Worm (Caenorhabditis elegans) whole organism, L4 larva: ENCODE data around the gene odr-7.

Experiments
- D1046.2 ChIP-seq: fragments of 200-800 bp; sonication (Bioruptor generic); IDR thresholded peaks from 2 replicates; pipeline ENCODE4 v1.3.6; 2022; ENCODE audit warnings: missing genetic modification characterization, missing compliant biosample characterization
- F10B5.3 ChIP-seq: sonication (generic microtip); optimal IDR thresholded peaks from 2 replicates; lab custom pipeline; 2016; ENCODE audit warnings: mild to moderate bottlenecking, missing genetic modification characterization, missing compliant biosample characterization
- F26F4.8 ChIP-seq: fragments of 200-800 bp; sonication (Bioruptor generic); conservative IDR thresholded peaks from 2 replicates; pipeline ENCODE4 v1.3.6; 2022; ENCODE audit warnings: missing genetic modification characterization, missing compliant biosample characterization
- F37D6.2 ChIP-seq: sonication (generic microtip); optimal IDR thresholded peaks from 2 replicates; lab custom pipeline; 2016; ENCODE audit warnings: mild to moderate bottlenecking, missing genetic modification characterization, missing compliant biosample characterization
- F49E8.2 ChIP-seq: sonication (generic microtip); optimal IDR thresholded peaks from 2 replicates; lab custom pipeline; 2016; ENCODE audit warnings: missing compliant biosample characterization, mild to moderate bottlenecking, missing genetic modification characterization, borderline replicate concordance
- Y105C5A.15 ChIP-seq: fragments of 200-800 bp; sonication (Bioruptor generic); IDR thresholded peaks from 2 replicates; pipeline ENCODE4 v1.3.6; 2022; ENCODE audit warnings: missing genetic modification characterization, missing compliant biosample characterization
- Y48G9A.11 ChIP-seq: fragments of 200-800 bp; sonication (Bioruptor generic); IDR thresholded peaks from 2 replicates; pipeline ENCODE4 v1.3.6; 2022; ENCODE audit warnings: missing genetic modification reagents, missing genetic modification characterization, missing compliant biosample characterization
- Y5F2A.4 ChIP-seq: fragments of 200-800 bp; sonication (Bioruptor generic); optimal IDR thresholded peaks from 2 replicates; lab custom pipeline; 2018; ENCODE audit warnings: mild to moderate bottlenecking, missing genetic modification characterization, missing compliant biosample characterization
- Y75B8A.6 ChIP-seq: fragments of 200-800 bp; sonication (Bioruptor generic); IDR thresholded peaks from 2 replicates; pipeline ENCODE4 v1.3.6; 2022; ENCODE audit warnings: missing genetic modification reagents, missing genetic modification characterization, missing compliant biosample characterization
- ZK546.5 ChIP-seq, 2 experiments: sonication (generic microtip); optimal IDR thresholded peaks; 2 replicates each; lab custom pipeline; 2017; ENCODE audit warnings: missing biosample characterization in 2 of 2, missing genetic modification characterization in 2 of 2
- aha-1 ChIP-seq: fragments of 150-350 bp; peaks from one replicate; lab custom pipeline; 2014; ENCODE audit warnings: missing biosample characterization, missing genetic modification characterization
- attf-4 ChIP-seq: sonication (generic microtip); optimal IDR thresholded peaks from 3 replicates; lab custom pipeline; 2017; ENCODE audit warnings: missing biosample characterization, missing genetic modification characterization
- ceh-20 ChIP-seq: fragments of 200-800 bp; sonication (Bioruptor generic); IDR thresholded peaks from 2 replicates; pipeline ENCODE4 v1.3.6; 2022; ENCODE audit warnings: missing genetic modification reagents, missing genetic modification characterization, missing compliant biosample characterization
- ceh-44 ChIP-seq: fragments of 200-800 bp; sonication (Bioruptor generic); IDR thresholded peaks from 2 replicates; pipeline ENCODE4 v1.3.6; 2022; ENCODE audit warnings: missing genetic modification reagents, missing genetic modification characterization, missing compliant biosample characterization
- cey-2 ChIP-seq: sonication (generic microtip); optimal IDR thresholded peaks from 3 replicates; lab custom pipeline; 2017; ENCODE audit warnings: missing genetic modification characterization, mild to moderate bottlenecking, missing compliant biosample characterization, antibody characterized with exemption, borderline replicate concordance; ENCODE audit not compliant: insufficient read depth
- ctbp-1 ChIP-seq: fragments of 200-800 bp; sonication (Bioruptor generic); IDR thresholded peaks from 2 replicates; pipeline ENCODE4 v1.3.6; 2022; ENCODE audit warnings: missing genetic modification reagents, missing genetic modification characterization, missing compliant biosample characterization
- daf-16 ChIP-seq, 3 experiments: sonication (generic microtip); optimal IDR thresholded peaks; 2 replicates each; lab custom pipeline; 2016 to 2017; ENCODE audit warnings: missing genetic modification characterization in 3 of 3, missing genetic modification reagents in 3 of 3, mild to moderate bottlenecking in 2 of 3, missing compliant biosample characterization in 2 of 3, missing biosample characterization in 1 of 3, moderate library complexity in 1 of 3
- daf-19 ChIP-seq: fragments of 200-800 bp; sonication (Bioruptor generic); conservative IDR thresholded peaks from 2 replicates; pipeline ENCODE4 v1.3.6; 2022; ENCODE audit warnings: missing genetic modification characterization, missing compliant biosample characterization
- daf-8 ChIP-seq: fragments of 200-800 bp; sonication (Bioruptor generic); IDR thresholded peaks from 2 replicates; pipeline ENCODE4 v1.3.6; 2022; ENCODE audit warnings: missing genetic modification characterization, missing compliant biosample characterization
- dmd-9 ChIP-seq: fragments of 200-800 bp; sonication (Bioruptor generic); IDR thresholded peaks from 2 replicates; pipeline ENCODE4 v1.3.6; 2022; ENCODE audit warnings: missing genetic modification reagents, missing genetic modification characterization, missing compliant biosample characterization
- dpl-1 ChIP-seq: fragments of 150-350 bp; optimal IDR thresholded peaks from 2 replicates; lab custom pipeline; 2014; ENCODE audit warnings: missing biosample characterization, missing genetic modification reagents, missing genetic modification characterization
- duxl-1 ChIP-seq: sonication (generic microtip); optimal IDR thresholded peaks from 2 replicates; lab custom pipeline; 2016; ENCODE audit warnings: mild to moderate bottlenecking, missing genetic modification characterization, moderate library complexity, missing compliant biosample characterization; ENCODE audit not compliant: poor library complexity
- egl-27 ChIP-seq: sonication (generic microtip); optimal IDR thresholded peaks from 3 replicates; lab custom pipeline; 2017; ENCODE audit warnings: missing biosample characterization, missing genetic modification reagents, missing genetic modification characterization
- egl-43 ChIP-seq: fragments of 200-800 bp; sonication (Bioruptor generic); IDR thresholded peaks from 2 replicates; pipeline ENCODE4 v1.3.6; 2022; ENCODE audit warnings: missing genetic modification reagents, missing genetic modification characterization, missing compliant biosample characterization
- gei-8 ChIP-seq: fragments of 200-800 bp; sonication (Bioruptor generic); optimal IDR thresholded peaks from 2 replicates; lab custom pipeline; 2018; ENCODE audit warnings: mild to moderate bottlenecking, missing genetic modification characterization, missing compliant biosample characterization
- lim-7 ChIP-seq: fragments of 200-800 bp; sonication (Bioruptor generic); IDR thresholded peaks from 2 replicates; pipeline ENCODE4 v1.3.6; 2022; ENCODE audit warnings: missing genetic modification characterization, missing compliant biosample characterization
- lin-1 ChIP-seq: fragments of 200-800 bp; sonication (Bioruptor generic); IDR thresholded peaks from 2 replicates; pipeline ENCODE4 v1.3.6; 2022; ENCODE audit warnings: missing genetic modification reagents, missing genetic modification characterization, missing compliant biosample characterization
- lin-13 ChIP-seq: fragments of 150-350 bp; optimal IDR thresholded peaks from 2 replicates; lab custom pipeline; 2014; ENCODE audit warnings: missing biosample characterization, missing genetic modification reagents, missing genetic modification characterization
- lin-38 ChIP-seq: fragments of 200-800 bp; sonication (Bioruptor generic); IDR thresholded peaks from 2 replicates; pipeline ENCODE4 v1.3.6; 2022; ENCODE audit warnings: missing genetic modification reagents, missing genetic modification characterization, missing compliant biosample characterization
- lir-3 ChIP-seq: sonication (generic microtip); optimal IDR thresholded peaks from 2 replicates; lab custom pipeline; 2016; ENCODE audit warnings: mild to moderate bottlenecking, missing genetic modification characterization, missing compliant biosample characterization
- mdl-1 ChIP-seq, 2 experiments: fragments of 150-350 bp in 1 of 2; sonication (generic microtip) in 1 of 2; optimal IDR thresholded peaks; 2 replicates each; lab custom pipeline; 2014 to 2017; ENCODE audit warnings: missing biosample characterization in 2 of 2, missing genetic modification characterization in 2 of 2
- mep-1 ChIP-seq: fragments of 150-350 bp; sonication (generic microtip); optimal IDR thresholded peaks from 3 replicates; lab custom pipeline; 2014; ENCODE audit warnings: missing biosample characterization, missing genetic modification characterization
- mes-2 ChIP-seq: sonication (generic microtip); optimal IDR thresholded peaks from 2 replicates; lab custom pipeline; 2016; ENCODE audit warnings: missing genotype, mild to moderate bottlenecking, missing genetic modification characterization, missing compliant biosample characterization; ENCODE audit not compliant: poor library complexity, severe bottlenecking
- nhr-10 ChIP-seq: fragments of 150-350 bp; optimal IDR thresholded peaks from 2 replicates; lab custom pipeline; 2014; ENCODE audit warnings: missing biosample characterization, missing genetic modification characterization
- nhr-11 ChIP-seq: fragments of 150-350 bp; optimal IDR thresholded peaks from 2 replicates; lab custom pipeline; 2014; ENCODE audit warnings: missing biosample characterization, missing genetic modification characterization
- nhr-111 ChIP-seq: fragments of 200-800 bp; sonication (Bioruptor generic); optimal IDR thresholded peaks from 2 replicates; lab custom pipeline; 2018; ENCODE audit warnings: mild to moderate bottlenecking, missing genetic modification characterization, missing compliant biosample characterization
- nhr-237 ChIP-seq: sonication (generic microtip); optimal IDR thresholded peaks from 2 replicates; lab custom pipeline; 2017; ENCODE audit warnings: missing biosample characterization, missing genetic modification characterization
- nhr-28 ChIP-seq: fragments of 150-350 bp; optimal IDR thresholded peaks from 2 replicates; lab custom pipeline; 2014; ENCODE audit warnings: missing biosample characterization, missing genetic modification characterization
- nhr-42 ChIP-seq: fragments of 200-800 bp; sonication (Bioruptor generic); IDR thresholded peaks from 2 replicates; pipeline ENCODE4 v1.3.6; 2022; ENCODE audit warnings: missing genetic modification characterization, missing compliant biosample characterization
- nhr-48 ChIP-seq: sonication (generic microtip); optimal IDR thresholded peaks from 2 replicates; lab custom pipeline; 2016; ENCODE audit warnings: mild to moderate bottlenecking, missing genetic modification characterization, missing compliant biosample characterization
- nhr-76 ChIP-seq: fragments of 150-350 bp; optimal IDR thresholded peaks from 2 replicates; lab custom pipeline; 2014; ENCODE audit warnings: missing biosample characterization, missing genetic modification characterization
- nhr-77 ChIP-seq: fragments of 150-350 bp; optimal IDR thresholded peaks from 2 replicates; lab custom pipeline; 2014; ENCODE audit warnings: missing biosample characterization, missing genetic modification characterization
- set-16 ChIP-seq: fragments of 200-800 bp; sonication (Bioruptor generic); IDR thresholded peaks from 2 replicates; pipeline ENCODE4 v1.3.6; 2022; ENCODE audit warnings: missing genetic modification reagents, missing genetic modification characterization, missing compliant biosample characterization
- snpc-1.2 ChIP-seq: fragments of 200-800 bp; sonication (Bioruptor generic); IDR thresholded peaks from 2 replicates; pipeline ENCODE4 v1.3.6; 2022; ENCODE audit warnings: missing genetic modification reagents, missing genetic modification characterization, missing compliant biosample characterization
- snpc-4 ChIP-seq: fragments of 150-350 bp; optimal IDR thresholded peaks from 2 replicates; lab custom pipeline; 2014; ENCODE audit warnings: missing biosample characterization, missing genetic modification characterization
- spr-1 ChIP-seq: sonication (generic microtip); optimal IDR thresholded peaks from 2 replicates; lab custom pipeline; 2016; ENCODE audit warnings: mild to moderate bottlenecking, missing genetic modification characterization, missing compliant biosample characterization
- spr-3 ChIP-seq: fragments of 200-800 bp; sonication (Bioruptor generic); optimal IDR thresholded peaks from 2 replicates; lab custom pipeline; 2018; ENCODE audit warnings: mild to moderate bottlenecking, missing genetic modification characterization, missing compliant biosample characterization
- tra-1 ChIP-seq: fragments of 200-800 bp; sonication (Bioruptor generic); IDR thresholded peaks from 2 replicates; pipeline ENCODE4 v1.3.6; 2022; ENCODE audit warnings: missing genetic modification reagents, missing genetic modification characterization, missing compliant biosample characterization
- unc-130 ChIP-seq: sonication (generic microtip); optimal IDR thresholded peaks from 2 replicates; lab custom pipeline; 2016; ENCODE audit warnings: missing genetic modification reagents, missing genetic modification characterization, missing compliant biosample characterization
- vab-7 ChIP-seq: fragments of 200-800 bp; sonication (Bioruptor generic); IDR thresholded peaks from 2 replicates; pipeline ENCODE4 v1.3.6; 2022; ENCODE audit warnings: missing genetic modification reagents, missing genetic modification characterization, missing compliant biosample characterization
- zip-11 ChIP-seq: fragments of 200-800 bp; sonication (Bioruptor generic); IDR thresholded peaks from 2 replicates; pipeline ENCODE4 v1.3.6; 2022; ENCODE audit warnings: missing genetic modification characterization, missing compliant biosample characterization

odr-7 gene

DNA sequence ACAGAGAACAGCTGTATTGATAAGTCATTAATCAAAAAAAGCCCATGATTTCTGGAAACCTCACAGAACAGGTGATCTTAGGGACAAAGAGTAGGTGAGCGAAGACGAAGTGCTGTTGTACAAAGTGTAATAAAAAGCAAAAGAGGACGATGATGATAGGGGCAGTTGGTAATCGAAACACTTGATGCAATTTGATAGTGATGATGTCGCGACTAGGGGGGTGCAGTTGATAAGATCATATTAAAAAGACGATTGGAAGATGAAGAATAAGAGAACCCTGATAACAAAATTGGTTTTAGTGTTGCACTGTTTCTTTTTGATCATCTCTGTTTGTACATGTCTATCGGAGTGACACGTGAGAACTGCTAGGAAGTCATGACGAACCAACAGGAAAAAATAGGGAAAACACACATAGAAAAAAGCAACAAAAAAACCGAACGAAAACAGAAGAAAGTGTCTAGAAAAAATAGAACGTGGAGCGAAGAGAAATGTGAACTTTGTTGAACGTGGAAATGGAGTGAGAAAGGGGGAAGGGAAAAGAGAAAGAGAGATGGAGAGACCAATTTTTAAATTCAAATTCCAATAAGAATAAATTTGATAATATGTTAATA lies 48.0 kb upstream of the odr-7 start (continued):
- TF ChIP-seq ceh-44 (GFP tag; lab: Robert Waterston, UW) (no peak), Y5F2A.4 (GFP tag; lab: Kevin White, UChicago) (no peak), F10B5.3 (tag; lab: Kevin White, UChicago) (no peak), nhr-76 (tag; lab: Kevin White, UChicago) (no peak), ctbp-1 (GFP tag; lab: Robert Waterston, UW) (no peak), set-16 (GFP tag; lab: Robert Waterston, UW) (no peak), nhr-42 (peak; percentile 7; the same call in 1 of the 2 replicates), tra-1 (peak; percentile 76), snpc-1.2 (GFP tag; lab: Robert Waterston, UW) (no peak), F49E8.2 (no peak), nhr-28 (tag; lab: Kevin White, UChicago) (peak; percentile 75), F26F4.8 (no peak), nhr-77 (peak; percentile 36), duxl-1 (tag; lab: Kevin White, UChicago) (no peak), gei-8 (GFP tag; lab: Kevin White, UChicago) (no peak), snpc-4 (tag; lab: Kevin White, UChicago) (no peak), zip-11 (GFP tag; lab: Robert Waterston, UW) (no peak), attf-4 (tag; lab: Kevin White, UChicago) (no peak), cey-2 (tag; lab: Kevin White, UChicago) (peak; percentile 73), D1046.2 (GFP tag; lab: Robert Waterston, UW) (no peak), daf-8 (GFP tag; lab: Robert Waterston, UW) (no peak), ZK546.5 (tag; optimal IDR thresholded peaks at IDR 0.05; lab: Kevin White, UChicago) (no peak), nhr-48 (tag; lab: Kevin White, UChicago) (peak; percentile 86), egl-27 (tag; lab: Kevin White, UChicago) (no peak), daf-19 (GFP tag; lab: Robert Waterston, UW) (no peak), daf-16 (GFP tag; optimal IDR thresholded peaks at IDR 0.05; lab: Kevin White, UChicago) (peak; percentile 52 to 73), daf-16 (tag; optimal IDR thresholded peaks at IDR 0.05; lab: Kevin White, UChicago) (peak; percentile 89), ceh-20 (GFP tag; lab: Robert Waterston, UW) (peak; percentile 88), lir-3 (tag; lab: Kevin White, UChicago) (no peak), lin-38 (GFP tag; lab: Robert Waterston, UW) (no peak), nhr-237 (tag; lab: Kevin White, UChicago) (no peak), lim-7 (GFP tag; lab: Robert Waterston, UW) (no peak), spr-1 (tag; lab: Kevin White, UChicago) (no peak), dpl-1 (GFP tag; lab: Kevin White, UChicago) (no peak), unc-130 (GFP tag; lab: Kevin White, UChicago) (no peak), mep-1 (tag; lab: Kevin White, UChicago) (peak; percentile 73), Y48G9A.11 (GFP tag; lab: Robert Waterston, UW) (no peak), vab-7 (GFP tag; lab: Robert Waterston, UW) (no peak), mdl-1 (tag; optimal IDR thresholded peaks at IDR 0.05; lab: Kevin White, UChicago) (peak in 1 of 2 experiments; percentile 62), dmd-9 (no peak), spr-3 (GFP tag; lab: Kevin White, UChicago) (no peak), nhr-111 (GFP tag; lab: Kevin White, UChicago) (no peak), lin-13 (no peak), mes-2 (tag; lab: Kevin White, UChicago) (no peak), Y105C5A.15 (GFP tag; lab: Robert Waterston, UW) (no peak), F37D6.2 (tag; lab: Kevin White, UChicago) (no peak), lin-1 (GFP tag; lab: Robert Waterston, UW) (peak; percentile 81), nhr-10 (peak; percentile 70), egl-43 (GFP tag; lab: Robert Waterston, UW) (no peak), Y75B8A.6 (GFP tag; lab: Robert Waterston, UW) (no peak), aha-1 (tag; lab: Kevin White, UChicago) (peak; percentile 61), nhr-11 (tag; lab: Kevin White, UChicago) (peak; percentile 67)
